Fruit fly (Drosophila melanogaster) whole organism, pupa: Measurements from ENCODE around the gene Smyd5.
A peak's percentile ranks its signal among the peaks of the same experiment; 100 is the strongest.

Experiments used
- CG12605 ChIP-seq: fragments of 200-800 bp; sonication (Bioruptor generic); IDR thresholded peaks from 2 replicates; pipeline ENCODE4 v1.3.6; 2022; ENCODE audit warnings: missing biosample characterization, missing genetic modification characterization
- CG8301 ChIP-seq: fragments of 200-800 bp; sonication (Bioruptor generic); optimal IDR thresholded peaks from 2 replicates; lab custom pipeline; 2018; ENCODE audit warnings: missing biosample characterization, mild to moderate bottlenecking, missing genetic modification characterization
- CG9948 ChIP-seq: fragments of 200-800 bp; sonication (Bioruptor generic); optimal IDR thresholded peaks from 2 replicates; lab custom pipeline; 2018; ENCODE audit warnings: missing biosample characterization, mild to moderate bottlenecking, missing genetic modification characterization, moderate library complexity
- D1 ChIP-seq: fragments of 200-800 bp; sonication (Bioruptor generic); optimal IDR thresholded peaks from 2 replicates; lab custom pipeline; 2018; ENCODE audit warnings: missing biosample characterization, mild to moderate bottlenecking, missing genetic modification characterization, moderate library complexity

dm6 chr3R:21195210-21195967, 23.2 kb downstream of the Smyd5 start:
- TF ChIP-seq CG8301 (peak; percentile 62), CG9948 (peak; percentile 42), D1 (tag; lab: Kevin White, UChicago) (no peak), CG12605 (GFP tag; lab: Robert Waterston, UW) (0 out of 2 replicates have a peak, but pooled peaks have one; percentile 39)
